Worm (Caenorhabditis elegans) whole organism, L3 larva: ENCODE measurements around the gene acbp-4.
A peak's percentile ranks its signal among the peaks of the same experiment; 100 is the strongest.

Experiments used
- R02D3.7 ChIP-seq: fragments of 150-350 bp; optimal IDR thresholded peaks from 2 replicates; lab custom pipeline; 2014; ENCODE audit warnings: missing biosample characterization, missing genetic modification characterization
- ZK546.5 ChIP-seq: sonication (generic microtip); optimal IDR thresholded peaks from 2 replicates; lab custom pipeline; 2017; ENCODE audit warnings: missing biosample characterization, missing genetic modification characterization
- aly-2 ChIP-seq: fragments of 150-350 bp; optimal IDR thresholded peaks from 2 replicates; lab custom pipeline; 2014; ENCODE audit warnings: missing biosample characterization, missing genetic modification characterization
- ama-1 ChIP-seq: fragments of 150-350 bp; optimal IDR thresholded peaks from 2 replicates; lab custom pipeline; 2018
- ceh-16 ChIP-seq: sonication (generic microtip); optimal IDR thresholded peaks from 2 replicates; lab custom pipeline; 2017; ENCODE audit warnings: missing biosample characterization, missing genetic modification characterization
- ceh-28 ChIP-seq: fragments of 150-350 bp; optimal IDR thresholded peaks from 2 replicates; lab custom pipeline; 2014; ENCODE audit warnings: missing biosample characterization, missing genetic modification reagents, missing genetic modification characterization
- ceh-82 ChIP-seq: fragments of 150-350 bp; optimal IDR thresholded peaks from 2 replicates; lab custom pipeline; 2014; ENCODE audit warnings: missing biosample characterization, missing genetic modification characterization
- ceh-9 ChIP-seq: sonication (generic microtip); optimal IDR thresholded peaks from 2 replicates; lab custom pipeline; 2018; ENCODE audit warnings: missing biosample characterization, missing genetic modification characterization
- daf-12 ChIP-seq: fragments of 150-350 bp; optimal IDR thresholded peaks from 2 replicates; lab custom pipeline; 2014; ENCODE audit warnings: missing biosample characterization, missing genetic modification reagents, missing genetic modification characterization
- egl-27 ChIP-seq: sonication (generic microtip); optimal IDR thresholded peaks from 4 replicates; lab custom pipeline; 2017; ENCODE audit warnings: missing biosample characterization, missing genetic modification reagents, missing genetic modification characterization
- egl-5 ChIP-seq: fragments of 150-350 bp; optimal IDR thresholded peaks from 2 replicates; lab custom pipeline; 2017; ENCODE audit warnings: missing biosample characterization, missing genetic modification reagents, missing genetic modification characterization, inconsistent platforms
- elt-1 ChIP-seq: fragments of 150-350 bp; optimal IDR thresholded peaks from 2 replicates; lab custom pipeline; 2014; ENCODE audit warnings: missing biosample characterization, missing genetic modification characterization
- elt-2 ChIP-seq: sonication (generic microtip); optimal IDR thresholded peaks from 2 replicates; lab custom pipeline; 2016; ENCODE audit warnings: missing genetic modification reagents, mild to moderate bottlenecking, missing genetic modification characterization, missing compliant biosample characterization
- elt-3 ChIP-seq, 3 experiments: fragments of 150-350 bp in 1 of 3; sonication (generic microtip) in 2 of 3; optimal IDR thresholded peaks; 2 replicates in 2 of 3; 4 replicates in 1 of 3; lab custom pipeline; 2014 to 2017; ENCODE audit warnings: missing biosample characterization in 3 of 3, missing genetic modification characterization in 3 of 3
- eor-1 ChIP-seq, 2 experiments: fragments of 150-350 bp; optimal IDR thresholded peaks; 2 replicates each; lab custom pipeline; 2014 to 2018; ENCODE audit warnings: missing biosample characterization in 2 of 2, missing genetic modification characterization in 2 of 2
- fkh-10 ChIP-seq: sonication (generic microtip); optimal IDR thresholded peaks from 2 replicates; lab custom pipeline; 2017; ENCODE audit warnings: missing biosample characterization, missing genetic modification reagents, missing genetic modification characterization
- fkh-2 ChIP-seq: fragments of 150-350 bp; optimal IDR thresholded peaks from 2 replicates; lab custom pipeline; 2014; ENCODE audit warnings: missing biosample characterization, missing genetic modification reagents, missing genetic modification characterization
- fos-1 ChIP-seq: fragments of 150-350 bp; optimal IDR thresholded peaks from 2 replicates; lab custom pipeline; 2014; ENCODE audit warnings: missing biosample characterization, missing genetic modification characterization
- hmg-11 ChIP-seq: sonication (generic microtip); optimal IDR thresholded peaks from 2 replicates; lab custom pipeline; 2016; ENCODE audit warnings: missing genetic modification characterization, missing compliant biosample characterization
- jun-1 ChIP-seq: fragments of 150-350 bp; optimal IDR thresholded peaks from 2 replicates; lab custom pipeline; 2014; ENCODE audit warnings: missing biosample characterization, missing genetic modification reagents, missing genetic modification characterization
- lin-15B ChIP-seq: fragments of 150-350 bp; optimal IDR thresholded peaks from 2 replicates; lab custom pipeline; 2014; ENCODE audit warnings: missing biosample characterization, missing genetic modification characterization
- lin-39 ChIP-seq: fragments of 150-350 bp; optimal IDR thresholded peaks from 2 replicates; lab custom pipeline; 2018; ENCODE audit warnings: missing biosample characterization, missing genetic modification reagents, missing genetic modification characterization
- lsy-12 ChIP-seq: sonication (generic microtip); optimal IDR thresholded peaks from 2 replicates; lab custom pipeline; 2016; ENCODE audit warnings: mild to moderate bottlenecking, missing genetic modification characterization, missing compliant biosample characterization
- mdl-1 ChIP-seq: fragments of 150-350 bp; optimal IDR thresholded peaks from 2 replicates; lab custom pipeline; 2014; ENCODE audit warnings: missing biosample characterization, missing genetic modification characterization
- mml-1 ChIP-seq: fragments of 150-350 bp; sonication (generic microtip); optimal IDR thresholded peaks from 3 replicates; lab custom pipeline; 2014; ENCODE audit warnings: missing biosample characterization, missing genetic modification characterization
- nfya-1 ChIP-seq: sonication (generic microtip); optimal IDR thresholded peaks from 2 replicates; lab custom pipeline; 2017; ENCODE audit warnings: missing genetic modification characterization, mild to moderate bottlenecking, missing compliant biosample characterization, antibody characterized with exemption, moderate library complexity; ENCODE audit not compliant: insufficient read depth
- nhr-11 ChIP-seq: fragments of 150-350 bp; optimal IDR thresholded peaks from 2 replicates; lab custom pipeline; 2014; ENCODE audit warnings: missing biosample characterization, missing genetic modification characterization
- nhr-12 ChIP-seq: fragments of 150-350 bp; optimal IDR thresholded peaks from 2 replicates; lab custom pipeline; 2014; ENCODE audit warnings: missing biosample characterization, missing genetic modification characterization
- nhr-23 ChIP-seq: fragments of 150-350 bp; optimal IDR thresholded peaks from 2 replicates; lab custom pipeline; 2014; ENCODE audit warnings: missing biosample characterization, missing genetic modification reagents, missing genetic modification characterization
- nhr-237 ChIP-seq: fragments of 150-350 bp; optimal IDR thresholded peaks from 2 replicates; lab custom pipeline; 2014; ENCODE audit warnings: missing biosample characterization, missing genetic modification characterization
- nhr-25 ChIP-seq: sonication (generic microtip); optimal IDR thresholded peaks from 2 replicates; lab custom pipeline; 2017; ENCODE audit warnings: missing biosample characterization, missing genetic modification characterization
- nhr-28 ChIP-seq: fragments of 150-350 bp; optimal IDR thresholded peaks from 2 replicates; lab custom pipeline; 2014; ENCODE audit warnings: missing biosample characterization, missing genetic modification characterization
- nhr-43 ChIP-seq: sonication (generic microtip); optimal IDR thresholded peaks from 2 replicates; lab custom pipeline; 2016; ENCODE audit warnings: mild to moderate bottlenecking, missing genetic modification characterization, missing compliant biosample characterization; ENCODE audit not compliant: poor library complexity, severe bottlenecking
- nhr-67 ChIP-seq: fragments of 150-350 bp; optimal IDR thresholded peaks from 2 replicates; lab custom pipeline; 2014; ENCODE audit warnings: missing biosample characterization, missing genetic modification characterization
- nhr-76 ChIP-seq: fragments of 150-350 bp; sonication (generic microtip); optimal IDR thresholded peaks from 5 replicates; lab custom pipeline; 2014; ENCODE audit warnings: missing biosample characterization, missing genetic modification characterization
- nhr-77 ChIP-seq: fragments of 150-350 bp; optimal IDR thresholded peaks from 2 replicates; lab custom pipeline; 2014; ENCODE audit warnings: missing biosample characterization, missing genetic modification characterization
- pha-4 ChIP-seq: fragments of 150-350 bp; optimal IDR thresholded peaks from 2 replicates; lab custom pipeline; 2014; ENCODE audit warnings: missing biosample characterization, missing genetic modification reagents, missing genetic modification characterization
- pqm-1 ChIP-seq: fragments of 150-350 bp; optimal IDR thresholded peaks from 2 replicates; lab custom pipeline; 2017; ENCODE audit warnings: missing biosample characterization, missing genetic modification characterization, inconsistent platforms
- sea-2 ChIP-seq: fragments of 150-350 bp; sonication (generic microtip); optimal IDR thresholded peaks from 4 replicates; lab custom pipeline; 2014; ENCODE audit warnings: missing biosample characterization, missing genetic modification reagents, missing genetic modification characterization
- skn-1 ChIP-seq: fragments of 150-350 bp; optimal IDR thresholded peaks from 2 replicates; lab custom pipeline; 2014; ENCODE audit warnings: missing biosample characterization, missing genetic modification characterization
- snpc-4 ChIP-seq: fragments of 150-350 bp; optimal IDR thresholded peaks from 2 replicates; lab custom pipeline; 2014; ENCODE audit warnings: missing biosample characterization, missing genetic modification characterization
- tbx-2 ChIP-seq: sonication (generic microtip); optimal IDR thresholded peaks from 2 replicates; lab custom pipeline; 2016; ENCODE audit warnings: mild to moderate bottlenecking, missing genetic modification characterization, missing compliant biosample characterization
- unc-39 ChIP-seq: sonication (generic microtip); optimal IDR thresholded peaks from 4 replicates; lab custom pipeline; 2017; ENCODE audit warnings: missing biosample characterization, missing genetic modification characterization
- unc-62 ChIP-seq: fragments of 150-350 bp; sonication (generic microtip); optimal IDR thresholded peaks from 4 replicates; lab custom pipeline; 2014; ENCODE audit warnings: missing biosample characterization, missing genetic modification reagents, missing genetic modification characterization
- zag-1 ChIP-seq: fragments of 150-350 bp; optimal IDR thresholded peaks from 2 replicates; lab custom pipeline; 2014; ENCODE audit warnings: missing biosample characterization, missing genetic modification characterization
- ztf-11 ChIP-seq: fragments of 150-350 bp; optimal IDR thresholded peaks from 2 replicates; lab custom pipeline; 2014; ENCODE audit warnings: missing biosample characterization, missing genetic modification characterization
- ztf-4 ChIP-seq: fragments of 150-350 bp; optimal IDR thresholded peaks from 2 replicates; lab custom pipeline; 2014; ENCODE audit warnings: missing biosample characterization, missing genetic modification characterization

Gene acbp-4

ce11 chrIII:7336214-7336613, 27.3 kb upstream of the acbp-4 start, which contains the start of gene gsp-2:
Gene gsp-2, plus strand, starts transcription at chrIII:7336587.
- TF ChIP-seq ztf-11 (tag; lab: Kevin White, UChicago) (no peak), pqm-1 (tag; lab: Kevin White, UChicago) (peak; percentile 57), eor-1 (tag; optimal IDR thresholded peaks at IDR 0.05; lab: Kevin White, UChicago) (no peak), snpc-4 (tag; lab: Kevin White, UChicago) (peak; percentile 62), daf-12 (tag; lab: Kevin White, UChicago) (no peak), lin-39 (peak; percentile 80), mml-1 (no peak), elt-3 (tag; optimal IDR thresholded peaks at IDR 0.05; lab: Kevin White, UChicago) (no peak), mdl-1 (tag; lab: Kevin White, UChicago) (no peak), nhr-237 (tag; lab: Kevin White, UChicago) (no peak), tbx-2 (no peak), zag-1 (tag; lab: Kevin White, UChicago) (no peak), R02D3.7 (tag; lab: Kevin White, UChicago) (peak; percentile 52), elt-2 (tag; lab: Kevin White, UChicago) (peak; percentile 65), lin-15B (tag; lab: Kevin White, UChicago) (peak; percentile 93), ceh-82 (tag; lab: Kevin White, UChicago) (no peak), ceh-16 (tag; lab: Kevin White, UChicago) (no peak), ZK546.5 (tag; lab: Kevin White, UChicago) (peak; percentile 56), egl-27 (no peak), skn-1 (tag; lab: Kevin White, UChicago) (no peak), lsy-12 (tag; lab: Kevin White, UChicago) (peak; percentile 46), sea-2 (GFP tag; lab: Kevin White, UChicago) (no peak), unc-62 (no peak), jun-1 (tag; lab: Kevin White, UChicago) (peak; percentile 29), ztf-4 (tag; lab: Kevin White, UChicago) (no peak), fos-1 (tag; lab: Kevin White, UChicago) (no peak), aly-2 (no peak), ceh-9 (tag; lab: Kevin White, UChicago) (no peak), egl-5 (tag; lab: Kevin White, UChicago) (peak; percentile 67), nhr-25 (peak; percentile 51), fkh-2 (no peak), hmg-11 (tag; lab: Kevin White, UChicago) (peak; percentile 34), nhr-12 (tag; lab: Kevin White, UChicago) (no peak), ama-1 (lab: Kevin White, UChicago) (peak; percentile 52), ceh-28 (tag; lab: Kevin White, UChicago) (no peak), pha-4 (peak; percentile 86), nhr-67 (tag; lab: Kevin White, UChicago) (no peak), nhr-28 (tag; lab: Kevin White, UChicago) (no peak), nhr-11 (tag; lab: Kevin White, UChicago) (no peak), fkh-10 (GFP tag; lab: Kevin White, UChicago) (no peak), elt-1 (no peak), nfya-1 (tag; lab: Kevin White, UChicago) (peak; percentile 91), nhr-23 (peak; percentile 88), nhr-43 (no peak), nhr-76 (no peak), unc-39 (tag; lab: Kevin White, UChicago) (no peak), nhr-77 (tag; lab: Kevin White, UChicago) (no peak)

DNA sequence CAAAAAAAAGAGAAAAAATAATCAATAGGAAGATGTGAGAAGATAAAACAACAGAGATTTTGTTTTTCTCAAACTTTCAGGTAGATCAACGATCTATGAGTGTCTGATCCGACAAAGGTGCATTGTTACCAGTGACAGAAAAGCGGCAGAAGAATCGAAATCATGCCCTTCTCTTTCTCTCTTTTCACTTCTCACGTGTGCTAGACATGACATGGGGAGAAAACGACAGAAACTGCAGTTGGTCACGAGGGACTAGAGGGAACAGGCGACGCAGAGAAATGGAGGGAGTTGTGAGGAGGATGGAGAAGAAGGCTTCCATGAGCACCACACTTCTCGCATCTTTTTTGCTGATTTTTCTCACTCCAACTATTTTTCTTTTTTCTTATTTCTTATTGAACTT, 26.3 kb upstream of the acbp-4 start, which contains the start of gene F56C9.10:
F56C9.10 (minus strand) TSS at position 97 of the 400 bp plus-strand sequence.
- TF ChIP-seq nhr-237 (tag; lab: Kevin White, UChicago) (no peak), nhr-67 (tag; lab: Kevin White, UChicago) (no peak), sea-2 (GFP tag; lab: Kevin White, UChicago) (no peak), elt-1 (no peak), ceh-28 (tag; lab: Kevin White, UChicago) (peak; percentile 44), ceh-82 (tag; lab: Kevin White, UChicago) (no peak), ZK546.5 (tag; lab: Kevin White, UChicago) (no peak), nhr-23 (peak; percentile 81), tbx-2 (peak; percentile 33), fkh-2 (no peak), nhr-12 (tag; lab: Kevin White, UChicago) (no peak), egl-27 (peak; percentile 44), ztf-11 (tag; lab: Kevin White, UChicago) (no peak), zag-1 (tag; lab: Kevin White, UChicago) (no peak), mdl-1 (tag; lab: Kevin White, UChicago) (peak; percentile 96), elt-3 (tag; optimal IDR thresholded peaks at IDR 0.05; lab: Kevin White, UChicago) (no peak), nhr-25 (peak; percentile 72), unc-39 (tag; lab: Kevin White, UChicago) (no peak), ceh-16 (tag; lab: Kevin White, UChicago) (no peak), hmg-11 (tag; lab: Kevin White, UChicago) (peak; percentile 58), snpc-4 (tag; lab: Kevin White, UChicago) (peak; percentile 78), nhr-77 (tag; lab: Kevin White, UChicago) (no peak), ceh-9 (tag; lab: Kevin White, UChicago) (no peak), pqm-1 (tag; lab: Kevin White, UChicago) (peak; percentile 1), daf-12 (tag; lab: Kevin White, UChicago) (no peak), nhr-76 (no peak), aly-2 (no peak), ama-1 (lab: Kevin White, UChicago) (peak; percentile 80), lin-39 (peak; percentile 84), nhr-11 (tag; lab: Kevin White, UChicago) (peak; percentile 92), egl-5 (tag; lab: Kevin White, UChicago) (no peak), nhr-43 (peak; percentile 78), eor-1 (tag; optimal IDR thresholded peaks at IDR 0.05; lab: Kevin White, UChicago) (no peak), unc-62 (peak; percentile 88), fos-1 (tag; lab: Kevin White, UChicago) (no peak), fkh-10 (GFP tag; lab: Kevin White, UChicago) (no peak), nfya-1 (tag; lab: Kevin White, UChicago) (peak; percentile 88)
